Worm (Caenorhabditis elegans) whole organism, L2 larva: ENCODE measurements around the gene tpra-1.

Experiments used
- blmp-1 ChIP-seq: sonication (generic microtip); optimal IDR thresholded peaks from 2 replicates; lab custom pipeline; 2017; ENCODE audit warnings: missing genetic modification characterization, mild to moderate bottlenecking, missing compliant biosample characterization, antibody characterized with exemption, moderate library complexity; ENCODE audit not compliant: insufficient read depth
- nhr-77 ChIP-seq: fragments of 150-350 bp; optimal IDR thresholded peaks from 2 replicates; lab custom pipeline; 2014; ENCODE audit warnings: missing biosample characterization, missing genetic modification characterization
- unc-39 ChIP-seq: fragments of 150-350 bp; optimal IDR thresholded peaks from 2 replicates; lab custom pipeline; 2014; ENCODE audit warnings: missing biosample characterization, missing genetic modification characterization
- ztf-11 ChIP-seq: sonication (generic microtip); optimal IDR thresholded peaks from 2 replicates; lab custom pipeline; 2017; ENCODE audit warnings: missing biosample characterization, missing genetic modification characterization

- TF ChIP-seq nhr-77 (tag; lab: Kevin White, UChicago) (no peak), ztf-11 (no peak), blmp-1 (tag; lab: Kevin White, UChicago) (no peak), unc-39 (tag; lab: Kevin White, UChicago) (no peak)
Observed at ce11 chrIV:9010257-9010656, 54.0 kb downstream of the tpra-1 start, which contains the start of gene C53D6.11.
